Worm (Caenorhabditis elegans): ENCODE data around the gene vha-7.

DNA sequence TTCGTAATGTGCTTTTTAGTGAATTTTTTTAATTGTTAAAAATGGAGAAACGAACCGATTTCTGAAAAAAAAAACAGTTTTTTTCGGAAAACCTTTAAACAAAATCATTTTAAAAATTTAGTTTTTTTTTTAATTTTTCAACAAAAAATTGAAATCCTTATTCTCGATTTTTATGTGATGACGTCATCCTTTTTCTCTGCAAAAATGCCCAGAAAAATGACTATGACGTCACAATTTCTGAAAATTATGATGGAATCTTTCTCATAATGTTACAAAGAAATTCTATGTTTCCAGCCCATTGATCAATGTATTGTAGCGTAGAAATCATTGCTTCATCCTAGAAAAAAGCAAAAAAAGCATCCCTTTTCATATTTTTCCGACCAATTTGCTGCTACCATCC lies 49.0 kb downstream of the vha-7 start:
- TF ChIP-seq ama-1 (optimal IDR thresholded peaks at IDR 0.05) (no peak), ets-7 (tag; optimal IDR thresholded peaks at IDR 0.05) (no peak), ceh-13 (GFP tag; optimal IDR thresholded peaks at IDR 0.05) (no peak)
